Worm (Caenorhabditis elegans) whole organism, L4 larva: ENCODE results near the gene C14A6.8.

Source experiments
- F49E8.2 ChIP-seq: sonication (generic microtip); optimal IDR thresholded peaks from 2 replicates; lab custom pipeline; 2016; ENCODE audit warnings: missing compliant biosample characterization, mild to moderate bottlenecking, missing genetic modification characterization, borderline replicate concordance
- R02D3.7 ChIP-seq: fragments of 150-350 bp; sonication (generic microtip); optimal IDR thresholded peaks from 3 replicates; lab custom pipeline; 2014; ENCODE audit warnings: missing biosample characterization, missing genetic modification characterization
- Y105C5A.15 ChIP-seq: fragments of 200-800 bp; sonication (Bioruptor generic); IDR thresholded peaks from 2 replicates; pipeline ENCODE4 v1.3.6; 2022; ENCODE audit warnings: missing genetic modification characterization, missing compliant biosample characterization
- Y5F2A.4 ChIP-seq: fragments of 200-800 bp; sonication (Bioruptor generic); optimal IDR thresholded peaks from 2 replicates; lab custom pipeline; 2018; ENCODE audit warnings: mild to moderate bottlenecking, missing genetic modification characterization, missing compliant biosample characterization
- ZK546.5 ChIP-seq, 2 experiments: sonication (generic microtip); optimal IDR thresholded peaks; 2 replicates each; lab custom pipeline; 2017; ENCODE audit warnings: missing biosample characterization in 2 of 2, missing genetic modification characterization in 2 of 2
- aha-1 ChIP-seq: fragments of 150-350 bp; peaks from one replicate; lab custom pipeline; 2014; ENCODE audit warnings: missing biosample characterization, missing genetic modification characterization
- arid-1 ChIP-seq: fragments of 200-800 bp; sonication (Bioruptor generic); conservative IDR thresholded peaks from 2 replicates; pipeline ENCODE4 v1.3.6; 2022; ENCODE audit warnings: missing genetic modification reagents, missing genetic modification characterization, missing compliant biosample characterization
- ceh-32 ChIP-seq: sonication (generic microtip); optimal IDR thresholded peaks from 2 replicates; lab custom pipeline; 2016; ENCODE audit warnings: mild to moderate bottlenecking, missing genetic modification characterization, missing compliant biosample characterization; ENCODE audit not compliant: poor library complexity
- ctbp-1 ChIP-seq: fragments of 200-800 bp; sonication (Bioruptor generic); IDR thresholded peaks from 2 replicates; pipeline ENCODE4 v1.3.6; 2022; ENCODE audit warnings: missing genetic modification reagents, missing genetic modification characterization, missing compliant biosample characterization
- daf-12 ChIP-seq: fragments of 150-350 bp; optimal IDR thresholded peaks from 2 replicates; lab custom pipeline; 2014; ENCODE audit warnings: missing biosample characterization, missing genetic modification reagents, missing genetic modification characterization
- daf-19 ChIP-seq: fragments of 200-800 bp; sonication (Bioruptor generic); conservative IDR thresholded peaks from 2 replicates; pipeline ENCODE4 v1.3.6; 2022; ENCODE audit warnings: missing genetic modification characterization, missing compliant biosample characterization
- dmd-6 ChIP-seq: fragments of 200-800 bp; sonication (Bioruptor generic); IDR thresholded peaks from 2 replicates; pipeline ENCODE4 v1.3.6; 2022; ENCODE audit warnings: missing genetic modification reagents, missing genetic modification characterization, missing compliant biosample characterization
- dmd-8 ChIP-seq: fragments of 200-800 bp; sonication (Bioruptor generic); IDR thresholded peaks from 2 replicates; pipeline ENCODE4 v1.3.6; 2022; ENCODE audit warnings: missing genetic modification characterization, missing compliant biosample characterization
- dpl-1 ChIP-seq: fragments of 150-350 bp; optimal IDR thresholded peaks from 2 replicates; lab custom pipeline; 2014; ENCODE audit warnings: missing biosample characterization, missing genetic modification reagents, missing genetic modification characterization
- duxl-1 ChIP-seq: sonication (generic microtip); optimal IDR thresholded peaks from 2 replicates; lab custom pipeline; 2016; ENCODE audit warnings: mild to moderate bottlenecking, missing genetic modification characterization, moderate library complexity, missing compliant biosample characterization; ENCODE audit not compliant: poor library complexity
- hif-1 ChIP-seq, 2 experiments: sonication (generic microtip); optimal IDR thresholded peaks; 2 replicates each; lab custom pipeline; 2016 to 2017; ENCODE audit warnings: missing compliant biosample characterization in 2 of 2, missing genetic modification characterization in 2 of 2, missing genetic modification reagents in 2 of 2, missing genotype in 2 of 2, mild to moderate bottlenecking in 1 of 2
- hlh-30 ChIP-seq: sonication (generic microtip); optimal IDR thresholded peaks from 2 replicates; lab custom pipeline; 2017; ENCODE audit warnings: antibody characterized with exemption, mild to moderate bottlenecking, missing genetic modification characterization, missing compliant biosample characterization; ENCODE audit not compliant: insufficient read depth
- hmg-1.1 ChIP-seq: fragments of 200-800 bp; sonication (Bioruptor generic); IDR thresholded peaks from 2 replicates; pipeline ENCODE4 v1.3.6; 2022; ENCODE audit warnings: missing genetic modification reagents, missing genetic modification characterization, missing compliant biosample characterization
- lin-1 ChIP-seq: fragments of 200-800 bp; sonication (Bioruptor generic); IDR thresholded peaks from 2 replicates; pipeline ENCODE4 v1.3.6; 2022; ENCODE audit warnings: missing genetic modification reagents, missing genetic modification characterization, missing compliant biosample characterization
- lin-38 ChIP-seq: fragments of 200-800 bp; sonication (Bioruptor generic); IDR thresholded peaks from 2 replicates; pipeline ENCODE4 v1.3.6; 2022; ENCODE audit warnings: missing genetic modification reagents, missing genetic modification characterization, missing compliant biosample characterization
- mdl-1 ChIP-seq, 2 experiments: fragments of 150-350 bp in 1 of 2; sonication (generic microtip) in 1 of 2; optimal IDR thresholded peaks; 2 replicates each; lab custom pipeline; 2014 to 2017; ENCODE audit warnings: missing biosample characterization in 2 of 2, missing genetic modification characterization in 2 of 2
- mdt-29 ChIP-seq: fragments of 200-800 bp; sonication (Bioruptor generic); IDR thresholded peaks from 2 replicates; pipeline ENCODE4 v1.3.6; 2022; ENCODE audit warnings: missing genetic modification reagents, missing genetic modification characterization, missing compliant biosample characterization
- mxl-2 ChIP-seq: fragments of 200-800 bp; sonication (Bioruptor generic); conservative IDR thresholded peaks from 2 replicates; pipeline ENCODE4 v1.3.6; 2022; ENCODE audit warnings: missing genetic modification reagents, missing genetic modification characterization, missing compliant biosample characterization
- nhr-102 ChIP-seq: sonication (generic microtip); optimal IDR thresholded peaks from 2 replicates; lab custom pipeline; 2016; ENCODE audit warnings: mild to moderate bottlenecking, missing genetic modification characterization, moderate library complexity, missing compliant biosample characterization
- nhr-11 ChIP-seq: fragments of 150-350 bp; optimal IDR thresholded peaks from 2 replicates; lab custom pipeline; 2014; ENCODE audit warnings: missing biosample characterization, missing genetic modification characterization
- rbr-2 ChIP-seq: sonication (generic microtip); optimal IDR thresholded peaks from 2 replicates; lab custom pipeline; 2016; ENCODE audit warnings: missing genotype, missing genetic modification characterization, missing compliant biosample characterization
- snpc-1.2 ChIP-seq: fragments of 200-800 bp; sonication (Bioruptor generic); IDR thresholded peaks from 2 replicates; pipeline ENCODE4 v1.3.6; 2022; ENCODE audit warnings: missing genetic modification reagents, missing genetic modification characterization, missing compliant biosample characterization
- spr-3 ChIP-seq: fragments of 200-800 bp; sonication (Bioruptor generic); optimal IDR thresholded peaks from 2 replicates; lab custom pipeline; 2018; ENCODE audit warnings: mild to moderate bottlenecking, missing genetic modification characterization, missing compliant biosample characterization
- unc-62 ChIP-seq, 3 experiments: fragments of 150-350 bp in 1 of 3; sonication (generic microtip); optimal IDR thresholded peaks in 2 of 3; peaks in 1 of 3; 1 replicate in 1 of 3; 2 replicates in 2 of 3; lab custom pipeline; 2014 to 2017; ENCODE audit warnings: missing biosample characterization in 3 of 3, missing genetic modification characterization in 3 of 3, missing genetic modification reagents in 3 of 3, missing genotype in 1 of 3
- vab-7 ChIP-seq: fragments of 200-800 bp; sonication (Bioruptor generic); IDR thresholded peaks from 2 replicates; pipeline ENCODE4 v1.3.6; 2022; ENCODE audit warnings: missing genetic modification reagents, missing genetic modification characterization, missing compliant biosample characterization
- zag-1 ChIP-seq: fragments of 150-350 bp; optimal IDR thresholded peaks from 2 replicates; lab custom pipeline; 2014; ENCODE audit warnings: missing biosample characterization, missing genetic modification characterization
- zip-2 ChIP-seq: fragments of 150-350 bp; optimal IDR thresholded peaks from 2 replicates; lab custom pipeline; 2014; ENCODE audit warnings: missing biosample characterization, missing genetic modification characterization

Gene C14A6.8

DNA sequence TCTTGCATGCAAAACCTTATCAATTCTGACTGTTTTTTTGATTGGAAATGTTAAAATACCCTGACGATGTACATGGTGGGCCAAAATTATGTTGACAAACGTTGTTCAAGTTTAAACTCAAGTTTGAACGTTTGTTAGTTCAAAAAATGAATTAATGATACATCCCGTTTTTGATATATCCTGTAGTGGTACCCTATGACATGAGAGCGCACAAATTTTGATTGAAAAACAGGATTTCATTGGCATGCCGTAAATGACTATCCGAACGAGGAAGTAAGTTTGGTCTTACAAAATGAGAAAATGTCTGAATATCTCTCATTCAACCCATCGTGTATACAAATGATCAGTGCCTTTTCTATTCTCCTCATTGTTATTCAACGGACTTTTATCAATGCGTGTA, 30.3 kb downstream of the C14A6.8 start, which contains the start of gene Y37H2A.11:
Gene Y37H2A.11 (plus strand): TSS at position 301 of the 400 bp plus-strand sequence.
- no peak for TF ChIP-seq duxl-1 (tag; lab: Kevin White, UChicago)
- TF ChIP-seq dmd-6 (GFP tag; lab: Robert Waterston, UW) = no peak
- no peak for TF ChIP-seq daf-19
- no peak for TF ChIP-seq nhr-11 (tag; lab: Kevin White, UChicago)

DNA sequence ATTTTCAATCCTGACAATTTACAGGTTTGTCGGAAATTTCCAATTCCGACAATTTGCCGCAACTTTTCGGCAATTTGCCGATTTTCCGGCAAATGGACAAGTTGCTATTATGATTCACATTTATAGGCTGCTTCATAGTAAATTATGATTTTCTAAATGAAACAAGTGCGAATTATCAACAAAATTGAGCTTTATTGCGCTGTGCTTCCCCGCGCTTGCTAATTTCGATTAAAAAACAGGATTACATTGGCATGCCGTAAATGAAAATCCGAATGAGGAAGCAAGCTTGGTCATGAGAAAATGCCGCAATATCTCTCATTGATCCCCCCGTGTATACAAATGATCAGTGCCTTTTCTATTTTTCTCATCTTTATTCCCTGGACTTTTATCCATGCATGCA, 32.8 kb downstream of the C14A6.8 start, which contains the start of gene Y37H2A.10:
Gene Y37H2A.10 (plus strand): TSS at position 301 of the 400 bp plus-strand sequence.
- TF ChIP-seq snpc-1.2 (GFP tag; lab: Robert Waterston, UW) (no peak), hif-1 (tag; optimal IDR thresholded peaks at IDR 0.05; lab: Kevin White, UChicago) (no peak), rbr-2 (tag; lab: Kevin White, UChicago) (no peak), arid-1 (GFP tag; lab: Robert Waterston, UW) (no peak), vab-7 (no peak), dmd-8 (GFP tag; lab: Robert Waterston, UW) (no peak), F49E8.2 (tag; lab: Kevin White, UChicago) (no peak), Y5F2A.4 (GFP tag; lab: Kevin White, UChicago) (no peak), zip-2 (tag; lab: Kevin White, UChicago) (no peak), hlh-30 (tag; lab: Kevin White, UChicago) (no peak), R02D3.7 (tag; lab: Kevin White, UChicago) (no peak), lin-1 (GFP tag; lab: Robert Waterston, UW) (no peak), ceh-32 (no peak), daf-12 (tag; lab: Kevin White, UChicago) (no peak)

DNA sequence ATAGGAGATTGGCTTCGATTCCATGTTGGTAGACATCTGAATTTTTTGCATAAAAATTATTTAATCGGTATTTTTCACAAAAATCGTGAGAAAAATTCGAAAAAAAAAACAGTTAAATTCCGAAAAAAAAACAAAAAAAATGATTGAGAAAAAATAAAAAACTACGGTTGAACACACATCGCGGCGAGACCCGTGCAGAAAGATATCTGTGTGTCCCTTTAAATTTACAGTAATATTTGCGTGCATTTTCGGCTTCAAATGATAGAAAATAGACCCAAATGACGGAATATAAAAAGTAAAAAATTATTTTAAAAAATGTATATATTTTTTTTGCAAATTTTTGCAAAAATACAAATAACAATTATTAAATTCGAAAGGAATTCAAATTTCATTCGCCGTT, 33.8 kb downstream of the C14A6.8 start:
- TF ChIP-seq nhr-102 (tag; lab: Kevin White, UChicago) (no peak), lin-1 (GFP tag; lab: Robert Waterston, UW) (no peak), Y105C5A.15 (no peak), hmg-1.1 (no peak), mdt-29 (no peak), ctbp-1 (GFP tag; lab: Robert Waterston, UW) (no peak), mdl-1 (tag; optimal IDR thresholded peaks at IDR 0.05; lab: Kevin White, UChicago) (no peak), spr-3 (GFP tag; lab: Kevin White, UChicago) (no peak), aha-1 (tag; lab: Kevin White, UChicago) (no peak), ZK546.5 (tag; optimal IDR thresholded peaks at IDR 0.05; lab: Kevin White, UChicago) (no peak)

DNA sequence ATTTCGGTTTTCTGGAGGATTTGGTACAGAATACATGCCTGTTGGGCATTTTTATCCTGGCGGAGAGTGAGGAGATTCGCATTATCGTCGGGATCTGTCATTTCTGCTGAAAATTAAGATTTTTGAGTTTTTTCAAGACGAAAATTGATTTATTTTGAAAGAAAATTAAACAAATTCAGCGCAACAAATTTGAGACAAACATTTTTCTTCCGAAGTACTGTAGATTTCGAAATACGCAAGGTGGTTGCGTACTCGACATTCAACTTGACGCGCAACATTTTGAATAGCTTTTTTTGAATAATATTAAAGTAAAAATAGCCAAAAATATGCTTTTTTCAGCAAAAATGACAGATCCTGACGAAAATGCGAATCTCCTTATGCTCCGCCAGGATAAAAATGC, 37.1 kb downstream of the C14A6.8 start, which contains the start of gene Y37H2A.7:
Gene Y37H2A.7 (minus strand): TSS at position 101 of the 400 bp plus-strand sequence.
- TF ChIP-seq ZK546.5 (tag; optimal IDR thresholded peaks at IDR 0.05; lab: Kevin White, UChicago) = no peak
- TF ChIP-seq aha-1 (tag; lab: Kevin White, UChicago) = peak; percentile 50
- TF ChIP-seq mxl-2 (GFP tag; lab: Robert Waterston, UW) = no peak
- no peak for TF ChIP-seq Y5F2A.4 (GFP tag; lab: Kevin White, UChicago)

DNA sequence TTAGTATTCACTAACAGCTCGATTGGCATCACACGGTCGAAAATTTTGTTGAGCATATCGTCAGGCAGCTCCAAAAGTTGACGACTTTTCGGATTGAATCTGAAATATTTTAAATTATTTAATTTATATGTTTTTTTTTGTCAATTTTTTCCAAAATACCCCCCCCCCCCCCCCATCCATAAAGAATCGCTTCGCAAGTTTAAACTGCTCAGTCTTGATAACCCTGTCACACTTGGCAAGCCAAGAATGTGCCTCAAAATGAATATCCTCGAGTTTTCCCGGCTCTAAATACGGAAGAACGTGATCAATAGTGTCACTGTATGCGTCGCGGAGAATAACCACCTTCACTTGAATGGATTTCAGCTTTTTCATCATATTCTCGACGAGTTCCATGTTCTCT, 38.3 kb downstream of the C14A6.8 start, which contains the start of gene Y37H2A.18:
Gene Y37H2A.18 (minus strand): TSS at position 101 of the 400 bp plus-strand sequence.
- TF ChIP-seq dpl-1 (GFP tag; lab: Kevin White, UChicago) (no peak), zag-1 (tag; lab: Kevin White, UChicago) (no peak)

DNA sequence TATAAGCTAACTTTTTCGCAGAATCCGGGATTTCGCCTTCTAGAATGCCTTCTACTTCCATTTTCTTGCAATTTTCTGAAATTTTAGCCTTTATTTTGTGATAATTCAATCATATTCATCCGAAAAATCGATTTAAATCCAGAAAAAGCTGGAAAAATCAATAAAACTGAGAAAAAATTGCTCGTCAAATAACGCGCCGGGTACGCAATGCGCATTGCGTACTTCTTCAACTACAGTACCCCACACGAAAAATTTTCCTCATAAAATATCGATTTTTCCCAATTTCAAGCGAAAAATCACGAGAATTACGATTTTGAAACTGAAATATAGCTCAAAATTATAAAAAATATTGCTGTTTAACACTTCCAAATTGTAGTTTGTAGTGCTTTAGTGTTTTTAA, 40.4 kb downstream of the C14A6.8 start, which contains the start of gene Y37H2A.12:
Gene Y37H2A.12 (minus strand): TSS at position 81 of the 400 bp plus-strand sequence.
- TF ChIP-seq unc-62 (GFP tag; optimal IDR thresholded peaks at IDR 0.05 in 1 of 2; lab: Kevin White, UChicago) = peak in 1 of 2 experiments; percentile 21
- no peak for TF ChIP-seq unc-62 (tag; optimal IDR thresholded peaks at IDR 0.05; lab: Kevin White, UChicago)
- TF ChIP-seq duxl-1 (tag; lab: Kevin White, UChicago) = no peak
- no peak for TF ChIP-seq lin-38 (GFP tag; lab: Robert Waterston, UW)
